Fruit fly (Drosophila melanogaster): ENCODE results near the gene lmgA.

The lmgA gene

DNA sequence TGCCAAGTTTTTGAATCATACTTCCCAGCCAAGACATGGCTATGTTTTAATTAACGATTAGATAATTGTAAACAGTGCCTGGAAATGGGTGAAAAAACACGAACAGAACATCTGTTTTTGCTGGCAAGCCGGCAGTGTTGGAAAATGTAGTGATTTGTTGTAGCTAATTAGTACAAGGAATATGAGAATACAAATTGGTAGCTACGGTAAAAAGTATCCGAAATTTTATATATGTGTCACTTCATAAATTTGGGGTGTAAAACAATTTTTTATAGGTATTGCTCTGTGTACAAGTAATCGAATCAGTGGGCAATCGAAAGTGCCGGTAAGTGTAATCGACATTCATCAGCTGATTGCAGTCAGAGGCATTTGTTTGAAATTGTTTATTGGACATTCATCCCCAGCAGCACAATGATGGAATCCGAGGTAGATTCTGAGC, 11.1 kb downstream of the lmgA start, which contains the start of the genes mRpL51 and Uba4 (continued):
- TF ChIP-seq CG3281 (GFP tag; optimal IDR thresholded peaks at IDR 0.05) (peak; percentile 23), psq (GFP tag; optimal IDR thresholded peaks at IDR 0.05) (no peak), hkb (optimal IDR thresholded peaks at IDR 0.05) (no peak), hkb (GFP tag; IDR thresholded peaks at IDR 0.05) (no peak), fd3F (GFP tag; optimal IDR thresholded peaks at IDR 0.05) (no peak), lab (GFP tag; optimal IDR thresholded peaks at IDR 0.05) (no peak), gem (tag; optimal IDR thresholded peaks at IDR 0.05) (no peak), sima (GFP tag; optimal IDR thresholded peaks at IDR 0.05) (no peak), CG8924 (tag; optimal IDR thresholded peaks at IDR 0.05) (peak; percentile 9), Oaz (GFP tag; IDR thresholded peaks at IDR 0.05) (no peak), ems (GFP tag; optimal IDR thresholded peaks at IDR 0.05) (peak; percentile 27), lmd (GFP tag; IDR thresholded peaks at IDR 0.05) (no peak), CG7963 (GFP tag; IDR thresholded peaks at IDR 0.05; ENCODE audit: partially characterized antibody) (no peak), bcd (GFP tag; optimal IDR thresholded peaks at IDR 0.05) (no peak), CG43689 (GFP tag; IDR thresholded peaks at IDR 0.05) (no peak), lov (optimal IDR thresholded peaks at IDR 0.05) (no peak), lov (GFP tag; IDR thresholded peaks at IDR 0.05) (no peak), fd102C (GFP tag; optimal IDR thresholded peaks at IDR 0.05) (no peak), CG6813 (GFP tag; optimal IDR thresholded peaks at IDR 0.05) (no peak), ci (GFP tag; IDR thresholded peaks at IDR 0.05) (no peak), CG5245 (GFP tag; optimal IDR thresholded peaks at IDR 0.05) (peak; percentile 22), CG6683 (GFP tag; optimal IDR thresholded peaks at IDR 0.05) (no peak), dysf (GFP tag; IDR thresholded peaks at IDR 0.05) (no peak), esg (GFP tag; conservative IDR thresholded peaks at IDR 0.05) (no peak), CG16815 (GFP tag; optimal IDR thresholded peaks at IDR 0.05) (no peak), abd-A (tag; optimal IDR thresholded peaks at IDR 0.05) (no peak), CG17359 (tag; optimal IDR thresholded peaks at IDR 0.05) (no peak), CG1647 (GFP tag; optimal IDR thresholded peaks at IDR 0.05) (no peak), CG17385 (GFP tag; optimal IDR thresholded peaks at IDR 0.05) (peak; percentile 30), zf30C (GFP tag; optimal IDR thresholded peaks at IDR 0.05) (no peak), Atf-2 (GFP tag; optimal IDR thresholded peaks at IDR 0.05) (no peak), HHEX (GFP tag; optimal IDR thresholded peaks at IDR 0.05) (no peak), cato (GFP tag; optimal IDR thresholded peaks at IDR 0.05; ENCODE audit: borderline replicate concordance) (no peak), caup (GFP tag; optimal IDR thresholded peaks at IDR 0.05; ENCODE audit: severe bottlenecking) (no peak), Myb (GFP tag; optimal IDR thresholded peaks at IDR 0.05) (peak; percentile 48), Dek (tag; optimal IDR thresholded peaks at IDR 0.05) (no peak), lola (GFP tag; optimal IDR thresholded peaks at IDR 0.05) (no peak), B-H2 (GFP tag; optimal IDR thresholded peaks at IDR 0.05) (peak; percentile 39), Ravus (GFP tag; IDR thresholded peaks at IDR 0.05) (no peak), Gug (GFP tag; IDR thresholded peaks at IDR 0.05) (no peak), CG17912 (GFP tag; optimal IDR thresholded peaks at IDR 0.05) (no peak), sisA (GFP tag; IDR thresholded peaks at IDR 0.05) (no peak), fd64A (GFP tag; optimal IDR thresholded peaks at IDR 0.05) (no peak), CG18476 (GFP tag; optimal IDR thresholded peaks at IDR 0.05) (peak; percentile 37), CG11723 (GFP tag; optimal IDR thresholded peaks at IDR 0.05) (no peak), CG3065 (GFP tag; optimal IDR thresholded peaks at IDR 0.05) (no peak), NC2α (GFP tag; optimal IDR thresholded peaks at IDR 0.05) (no peak), Poxn (GFP tag; IDR thresholded peaks at IDR 0.05) (no peak), CG30020 (tag; optimal IDR thresholded peaks at IDR 0.05) (peak; percentile 31), CG11504 (tag; optimal IDR thresholded peaks at IDR 0.05) (no peak), chif (GFP tag; optimal IDR thresholded peaks at IDR 0.05) (peak in 1 of 2 experiments; percentile 18), Camta (GFP tag; optimal IDR thresholded peaks at IDR 0.05) (peak; percentile 16)
